Fruit fly (Drosophila melanogaster): Measurements from ENCODE around the gene Noc1.

The Noc1 gene

dm6 chr3L:11097982-11098663 is 23.6 kb downstream of the Noc1 start, which contains the start of the genes Irbp18 and APP-BP1 (continued):
- peak; percentile 93 for TF ChIP-seq tai (GFP tag; optimal IDR thresholded peaks at IDR 0.05)

dm6 chr3L:11101598-11101997 is 27.0 kb downstream of the Noc1 start, which contains the start of gene Elo68beta:
Gene Elo68beta (minus strand): TSS chr3L:11101698.
- TF ChIP-seq Rel (GFP tag; optimal IDR thresholded peaks at IDR 0.05) (no peak), Rel (tag; optimal IDR thresholded peaks at IDR 0.05) (no peak), dsf (GFP tag; optimal IDR thresholded peaks at IDR 0.05; ENCODE audit: borderline replicate concordance) (no peak), Mio (GFP tag; optimal IDR thresholded peaks at IDR 0.05) (no peak), N (GFP tag; optimal IDR thresholded peaks at IDR 0.05) (no peak), psq (GFP tag; optimal IDR thresholded peaks at IDR 0.05) (no peak), OdsH (GFP tag; optimal IDR thresholded peaks at IDR 0.05) (no peak), lola (GFP tag; optimal IDR thresholded peaks at IDR 0.05) (no peak), jim (GFP tag; optimal IDR thresholded peaks at IDR 0.05) (no peak), ey (GFP tag; optimal IDR thresholded peaks at IDR 0.05) (no peak), sage (GFP tag; optimal IDR thresholded peaks at IDR 0.05) (no peak)

DNA sequence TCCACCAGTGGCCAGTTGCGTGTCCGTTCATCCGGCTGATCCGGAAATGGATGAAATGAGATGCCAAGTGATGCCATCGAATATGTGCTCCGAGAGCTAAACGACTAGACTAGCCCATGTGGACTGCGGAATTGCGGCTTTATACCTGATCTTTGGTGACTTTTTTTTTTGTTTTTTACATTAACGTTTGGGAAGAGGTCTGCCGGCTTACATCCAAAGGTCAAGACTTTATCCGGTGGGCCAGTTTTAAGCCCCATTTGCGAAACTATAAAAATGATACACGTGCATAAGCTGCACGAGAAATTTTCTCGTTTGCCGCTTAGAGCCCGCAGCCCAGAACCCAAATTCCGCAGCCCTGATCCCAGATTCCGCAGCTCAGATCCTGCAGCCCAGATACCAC is 28.4 kb downstream of the Noc1 start, which contains the start of gene Elo68alpha:
TSS of gene Elo68alpha (minus strand) at position 101 of the 400 bp plus-strand sequence.
- TF ChIP-seq CG9705 (GFP tag; optimal IDR thresholded peaks at IDR 0.05), result no peak
- no peak for TF ChIP-seq dmrt93B (GFP tag; optimal IDR thresholded peaks at IDR 0.05)
- TF ChIP-seq Rel (GFP tag; optimal IDR thresholded peaks at IDR 0.05), result no peak
- no peak for TF ChIP-seq Rel (tag; optimal IDR thresholded peaks at IDR 0.05)
- TF ChIP-seq Mio (GFP tag; optimal IDR thresholded peaks at IDR 0.05), result no peak
- TF ChIP-seq jim (GFP tag; optimal IDR thresholded peaks at IDR 0.05), result no peak
- no peak for TF ChIP-seq Vsx2 (GFP tag; optimal IDR thresholded peaks at IDR 0.05; ENCODE audit: partially characterized antibody)
- no peak for TF ChIP-seq Sp1 (GFP tag; optimal IDR thresholded peaks at IDR 0.05)

DNA sequence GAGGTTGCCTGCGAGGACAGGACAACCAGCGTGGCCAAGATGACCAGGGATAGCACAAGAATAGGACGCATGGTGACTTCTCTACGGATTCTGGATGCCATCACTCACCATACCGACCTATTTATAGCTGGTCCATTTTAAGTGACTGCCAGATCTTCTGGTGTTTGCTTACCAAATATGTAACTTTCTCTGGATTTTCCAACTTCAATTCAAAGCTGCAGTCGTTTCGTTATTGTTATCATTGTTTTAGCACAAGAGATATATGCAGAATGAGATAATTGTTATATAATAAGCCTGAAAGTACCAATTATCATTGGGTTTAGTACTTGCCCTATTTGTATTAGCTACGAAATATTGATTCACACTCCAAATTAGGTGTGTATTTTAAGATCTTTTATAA is 29.2 kb downstream of the Noc1 start, which contains the start of gene CG32071:
TSS of gene CG32071 (minus strand) at position 101 of the 400 bp plus-strand sequence.
- TF ChIP-seq CrebA (GFP tag; optimal IDR thresholded peaks at IDR 0.05; ENCODE audit: borderline replicate concordance) (no peak), br (GFP tag; optimal IDR thresholded peaks at IDR 0.05) (no peak), Hr83 (GFP tag; optimal IDR thresholded peaks at IDR 0.05; ENCODE audit: poor library complexity, severe bottlenecking) (no peak), Jra (GFP tag; optimal IDR thresholded peaks at IDR 0.05) (no peak), jim (GFP tag; optimal IDR thresholded peaks at IDR 0.05) (no peak), Mio (GFP tag; optimal IDR thresholded peaks at IDR 0.05) (no peak), GATAd (GFP tag; optimal IDR thresholded peaks at IDR 0.05) (no peak), woc (GFP tag; optimal IDR thresholded peaks at IDR 0.05) (no peak), psq (GFP tag; optimal IDR thresholded peaks at IDR 0.05) (no peak), usp (GFP tag; optimal IDR thresholded peaks at IDR 0.05) (no peak), Dif (GFP tag; optimal IDR thresholded peaks at IDR 0.05; ENCODE audit: partially characterized antibody) (no peak), fru (GFP tag; optimal IDR thresholded peaks at IDR 0.05) (no peak)

DNA sequence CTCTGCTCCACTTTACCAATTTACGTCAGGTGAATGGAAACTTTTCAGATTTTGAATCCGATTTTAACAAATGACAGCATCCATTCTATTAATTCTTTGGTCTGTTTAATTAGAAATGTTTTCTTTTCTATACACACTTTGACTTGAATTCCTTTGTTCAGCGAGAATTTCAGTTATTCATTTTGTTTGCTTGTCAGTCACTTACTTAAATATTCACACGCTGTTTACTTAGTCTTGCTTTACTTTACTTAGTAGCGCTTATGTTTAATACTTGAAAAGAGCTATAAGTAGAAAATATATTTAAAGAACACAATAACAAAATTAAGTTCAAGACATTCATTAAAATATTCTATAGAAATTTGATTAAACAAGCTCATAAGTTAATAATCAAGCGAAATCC is 32.9 kb downstream of the Noc1 start, which contains the start of gene CG32073:
TSS of gene CG32073 (minus strand) at position 151 of the 400 bp plus-strand sequence.
- no peak for TF ChIP-seq Sp1 (GFP tag; optimal IDR thresholded peaks at IDR 0.05)
- TF ChIP-seq usp (GFP tag; optimal IDR thresholded peaks at IDR 0.05), result no peak
- no peak for TF ChIP-seq Vsx2 (GFP tag; optimal IDR thresholded peaks at IDR 0.05; ENCODE audit: partially characterized antibody)
- TF ChIP-seq N (GFP tag; optimal IDR thresholded peaks at IDR 0.05), result no peak
- no peak for TF ChIP-seq Hnf4 (GFP tag; optimal IDR thresholded peaks at IDR 0.05)
- no peak for TF ChIP-seq pan (optimal IDR thresholded peaks at IDR 0.05)
- TF ChIP-seq HLH106 (tag; optimal IDR thresholded peaks at IDR 0.05), result no peak
- TF ChIP-seq Hr83 (GFP tag; optimal IDR thresholded peaks at IDR 0.05; ENCODE audit: poor library complexity, severe bottlenecking), result no peak
- no peak for TF ChIP-seq tai (GFP tag; optimal IDR thresholded peaks at IDR 0.05)
- no peak for TF ChIP-seq woc (GFP tag; optimal IDR thresholded peaks at IDR 0.05)
- TF ChIP-seq Abd-B (GFP tag; optimal IDR thresholded peaks at IDR 0.05), result no peak
- TF ChIP-seq Mio (GFP tag; optimal IDR thresholded peaks at IDR 0.05), result no peak
- no peak for TF ChIP-seq h (GFP tag; optimal IDR thresholded peaks at IDR 0.05)
- no peak for TF ChIP-seq brk (GFP tag; optimal IDR thresholded peaks at IDR 0.05)
- TF ChIP-seq Dif (GFP tag; optimal IDR thresholded peaks at IDR 0.05; ENCODE audit: partially characterized antibody), result no peak

Data from whole organism, wandering third instar larva.